Worm (Caenorhabditis elegans): ENCODE measurements around the gene nhr-233.

The nhr-233 gene

DNA sequence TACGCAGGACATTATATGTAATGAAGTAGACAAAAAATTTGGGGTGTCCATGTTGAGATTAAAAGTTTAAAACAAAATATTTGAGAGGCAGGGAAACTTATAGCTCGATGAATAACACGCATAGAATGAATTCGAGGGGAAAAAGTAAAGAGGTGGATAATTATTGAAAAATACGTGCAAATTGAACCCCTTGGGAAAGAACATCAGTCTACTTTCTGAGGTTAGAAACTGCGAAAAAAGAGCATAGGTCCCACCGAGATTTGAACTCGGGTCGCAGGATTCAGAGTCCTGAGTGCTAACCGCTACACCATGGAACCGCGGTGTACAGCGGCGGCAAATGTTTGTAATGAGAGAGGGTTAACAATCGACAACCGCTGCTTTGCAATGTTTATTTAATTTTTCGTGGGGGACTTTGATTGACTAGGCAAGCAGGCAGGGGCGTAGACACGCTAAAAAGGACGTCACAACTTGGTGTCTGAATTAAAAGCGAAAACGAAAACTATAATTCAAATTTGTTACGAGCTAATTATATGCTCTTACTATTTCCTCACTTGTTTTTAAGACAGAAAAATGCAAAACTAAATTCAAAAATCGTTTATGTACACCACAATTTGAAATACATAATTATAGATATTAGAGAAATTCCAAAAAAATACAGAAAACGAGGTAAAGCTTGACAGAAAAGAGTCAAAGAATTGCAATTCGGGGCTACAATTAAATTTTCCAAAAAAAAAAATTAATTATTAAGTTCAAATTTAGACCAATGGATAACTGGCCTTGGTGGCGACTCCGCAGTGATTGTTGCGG lies 21.6 kb upstream of the nhr-233 start, which contains the start of gene srh-269 (continued):
- TF ChIP-seq lsy-2 (tag; optimal IDR thresholded peaks at IDR 0.05) (no peak), flh-1 (GFP tag; optimal IDR thresholded peaks at IDR 0.05) (peak; percentile 49), ceh-43 (GFP tag; optimal IDR thresholded peaks at IDR 0.05) (peak; percentile 59), mab-5 (tag; optimal IDR thresholded peaks at IDR 0.05) (no peak), cnd-1 (tag; optimal IDR thresholded peaks at IDR 0.05) (peak; percentile 75), nhr-76 (tag; optimal IDR thresholded peaks at IDR 0.05) (no peak), sptf-1 (tag; optimal IDR thresholded peaks at IDR 0.05) (peak; percentile 81), pha-4 (tag; optimal IDR thresholded peaks at IDR 0.05) (no peak), ceh-83 (GFP tag; optimal IDR thresholded peaks at IDR 0.05) (peak; percentile 73)

DNA sequence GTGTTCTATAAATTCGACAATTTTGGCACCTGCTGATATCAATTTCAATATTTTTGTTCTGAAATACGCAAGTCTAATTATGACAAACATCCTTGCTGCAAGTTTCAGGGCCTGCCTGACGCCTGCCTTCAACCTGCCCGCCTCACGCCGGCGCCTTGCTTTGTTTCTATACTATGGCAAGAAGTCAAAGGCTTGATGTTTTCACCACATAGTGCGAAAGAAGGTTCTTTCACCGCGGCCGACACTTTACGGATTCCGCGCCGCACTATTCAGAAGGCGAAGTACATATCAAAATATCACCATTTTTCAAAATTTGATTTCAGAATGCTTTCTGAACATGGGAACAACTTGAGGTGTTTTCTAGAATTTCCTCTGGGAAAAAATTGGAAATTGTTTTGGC lies 18.9 kb upstream of the nhr-233 start:
- TF ChIP-seq nhr-28 (tag; optimal IDR thresholded peaks at IDR 0.05) (no peak), unc-62 (GFP tag; optimal IDR thresholded peaks at IDR 0.05) (no peak), lsy-2 (tag; optimal IDR thresholded peaks at IDR 0.05) (no peak), hlh-1 (tag; optimal IDR thresholded peaks at IDR 0.05) (no peak), nhr-2 (tag; optimal IDR thresholded peaks at IDR 0.05) (no peak), elt-3 (tag; optimal IDR thresholded peaks at IDR 0.05) (no peak), ham-2 (GFP tag; optimal IDR thresholded peaks at IDR 0.05) (no peak), tbx-8 (GFP tag; optimal IDR thresholded peaks at IDR 0.05) (no peak), pha-4 (tag; optimal IDR thresholded peaks at IDR 0.05) (no peak), ceh-83 (GFP tag; optimal IDR thresholded peaks at IDR 0.05) (no peak), unc-120 (tag; optimal IDR thresholded peaks at IDR 0.05; ENCODE audit: poor library complexity, severe bottlenecking) (no peak), nhr-237 (tag; optimal IDR thresholded peaks at IDR 0.05) (no peak), drap-1 (GFP tag; optimal IDR thresholded peaks at IDR 0.05) (no peak), nhr-12 (tag; optimal IDR thresholded peaks at IDR 0.05) (no peak), ceh-43 (GFP tag; optimal IDR thresholded peaks at IDR 0.05) (no peak), ceh-39 (tag; optimal IDR thresholded peaks at IDR 0.05) (no peak), unc-39 (tag; optimal IDR thresholded peaks at IDR 0.05) (no peak)

DNA sequence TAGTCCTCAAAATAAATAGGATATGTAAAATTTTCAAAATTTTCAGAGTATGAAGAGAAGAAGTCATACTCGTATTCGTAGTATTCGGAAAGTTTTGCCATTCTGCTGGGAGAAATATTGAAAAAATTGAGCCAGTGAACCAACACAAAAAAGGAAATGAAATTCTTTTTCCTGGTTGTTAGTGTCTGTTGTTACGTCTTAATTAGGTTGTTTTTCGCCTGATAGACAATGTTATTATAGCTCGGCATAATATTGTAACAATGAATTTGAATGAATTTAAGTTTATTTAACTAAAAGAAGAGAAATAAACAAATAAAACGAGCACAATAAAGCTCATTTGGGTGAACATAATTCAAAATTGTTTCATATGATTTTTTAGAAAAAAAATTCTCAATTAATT lies 17.8 kb upstream of the nhr-233 start, which contains the start of gene srw-73:
Gene srw-73, minus strand, starts transcription at position 101 of the 400 bp plus-strand sequence.
- no peak for TF ChIP-seq hlh-1 (tag; optimal IDR thresholded peaks at IDR 0.05)
- no peak for TF ChIP-seq nhr-237 (tag; optimal IDR thresholded peaks at IDR 0.05)
- no peak for TF ChIP-seq unc-62 (GFP tag; optimal IDR thresholded peaks at IDR 0.05)

DNA sequence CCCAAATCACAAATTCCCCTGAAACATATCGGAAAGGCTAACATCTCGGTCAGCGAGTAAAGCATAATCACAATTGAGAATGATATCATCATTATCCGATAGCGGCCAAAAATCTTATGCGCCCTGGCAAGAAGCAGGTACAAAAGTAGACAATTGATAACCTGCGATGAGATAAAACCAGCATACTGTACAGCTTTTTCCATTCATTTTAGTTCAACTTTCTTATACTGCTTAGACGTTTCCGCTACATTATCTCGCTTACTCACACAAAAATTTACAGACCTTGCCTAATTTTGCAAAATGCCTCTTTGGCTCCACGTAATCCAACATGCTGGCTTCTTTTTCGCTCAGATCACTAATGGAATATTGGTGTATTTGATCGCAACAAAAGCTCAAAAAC lies 12.4 kb upstream of the nhr-233 start, which contains the start of gene str-150:
Gene str-150, plus strand, starts transcription at position 301 of the 400 bp plus-strand sequence.
- TF ChIP-seq tbx-8 (GFP tag; optimal IDR thresholded peaks at IDR 0.05) (no peak), elt-3 (tag; optimal IDR thresholded peaks at IDR 0.05) (no peak), snpc-4 (tag; optimal IDR thresholded peaks at IDR 0.05) (no peak), lin-32 (GFP tag; optimal IDR thresholded peaks at IDR 0.05) (no peak), nhr-76 (tag; optimal IDR thresholded peaks at IDR 0.05) (no peak), cnd-1 (tag; optimal IDR thresholded peaks at IDR 0.05) (no peak), ceh-43 (GFP tag; optimal IDR thresholded peaks at IDR 0.05) (no peak), mab-5 (tag; optimal IDR thresholded peaks at IDR 0.05) (no peak), sptf-1 (tag; optimal IDR thresholded peaks at IDR 0.05) (no peak), ztf-11 (tag; optimal IDR thresholded peaks at IDR 0.05) (no peak), hlh-1 (tag; optimal IDR thresholded peaks at IDR 0.05) (no peak), flh-1 (GFP tag; optimal IDR thresholded peaks at IDR 0.05) (no peak), unc-39 (tag; optimal IDR thresholded peaks at IDR 0.05) (no peak), ceh-39 (tag; optimal IDR thresholded peaks at IDR 0.05) (no peak), lsy-2 (tag; optimal IDR thresholded peaks at IDR 0.05) (no peak), ceh-83 (GFP tag; optimal IDR thresholded peaks at IDR 0.05) (no peak), nhr-28 (tag; optimal IDR thresholded peaks at IDR 0.05) (no peak), elt-1 (tag; optimal IDR thresholded peaks at IDR 0.05; ENCODE audit: borderline replicate concordance, insufficient read depth) (no peak), sem-2 (GFP tag; optimal IDR thresholded peaks at IDR 0.05) (no peak), nhr-237 (tag; optimal IDR thresholded peaks at IDR 0.05) (no peak)

DNA sequence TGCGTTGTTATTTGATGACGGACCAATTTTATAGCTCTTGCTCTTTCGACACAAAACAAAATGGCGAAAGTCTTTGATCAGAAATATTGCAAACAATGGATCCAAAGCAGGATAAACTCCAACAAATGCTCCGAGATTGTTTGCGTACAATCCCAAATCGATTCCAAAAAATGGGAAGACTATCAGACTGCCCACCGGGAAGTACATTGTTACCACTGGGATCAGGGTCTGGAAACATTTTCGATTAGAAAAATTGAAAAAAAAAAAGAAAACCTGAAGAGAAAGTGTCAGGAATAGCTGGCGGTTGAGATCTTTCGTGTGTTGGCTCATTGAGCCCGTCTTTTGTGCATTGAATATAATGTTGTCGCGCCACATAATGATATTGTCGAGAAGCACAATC lies 10.5 kb upstream of the nhr-233 start:
- no peak for TF ChIP-seq unc-62 (GFP tag; optimal IDR thresholded peaks at IDR 0.05)
- no peak for TF ChIP-seq ham-2 (GFP tag; optimal IDR thresholded peaks at IDR 0.05)
- TF ChIP-seq tbx-8 (GFP tag; optimal IDR thresholded peaks at IDR 0.05), result no peak
- TF ChIP-seq zip-8 (tag; optimal IDR thresholded peaks at IDR 0.05), result no peak
- no peak for TF ChIP-seq cnd-1 (tag; optimal IDR thresholded peaks at IDR 0.05)
- TF ChIP-seq nhr-12 (tag; optimal IDR thresholded peaks at IDR 0.05), result no peak
- TF ChIP-seq flh-1 (GFP tag; optimal IDR thresholded peaks at IDR 0.05), result no peak
- no peak for TF ChIP-seq lin-13 (tag; optimal IDR thresholded peaks at IDR 0.05)
- TF ChIP-seq ceh-43 (GFP tag; optimal IDR thresholded peaks at IDR 0.05), result no peak
- TF ChIP-seq lsy-2 (tag; optimal IDR thresholded peaks at IDR 0.05), result no peak
- no peak for TF ChIP-seq pha-4 (tag; optimal IDR thresholded peaks at IDR 0.05)
- no peak for TF ChIP-seq nhr-2 (tag; optimal IDR thresholded peaks at IDR 0.05)
